Worm (Caenorhabditis elegans) whole organism, early embryonic: ENCODE data around the gene lido-7.

ENCODE experiments used
- B0310.2 ChIP-seq: sonication (generic microtip); optimal IDR thresholded peaks from 2 replicates; lab custom pipeline; 2016; ENCODE audit warnings: mild to moderate bottlenecking, missing genetic modification characterization, missing compliant biosample characterization
- F13C5.2 ChIP-seq: sonication (generic microtip); optimal IDR thresholded peaks from 2 replicates; lab custom pipeline; 2017; ENCODE audit warnings: mild to moderate bottlenecking, missing genetic modification characterization, inconsistent platforms, missing compliant biosample characterization
- aly-1 ChIP-seq: sonication (generic microtip); optimal IDR thresholded peaks from 2 replicates; lab custom pipeline; 2016; ENCODE audit warnings: missing genetic modification characterization, missing compliant biosample characterization
- ama-1 ChIP-seq: fragments of 150-350 bp; optimal IDR thresholded peaks from 2 replicates; lab custom pipeline; 2014
- ceh-13 ChIP-seq: fragments of 200-800 bp; sonication (Bioruptor generic); optimal IDR thresholded peaks from 2 replicates; lab custom pipeline; 2018; ENCODE audit warnings: mild to moderate bottlenecking, missing genetic modification characterization, missing compliant biosample characterization
- ceh-36 ChIP-seq: sonication (generic microtip); optimal IDR thresholded peaks from 2 replicates; lab custom pipeline; 2016; ENCODE audit warnings: missing genetic modification characterization, inconsistent platforms, missing compliant biosample characterization
- ets-7 ChIP-seq: sonication (generic microtip); optimal IDR thresholded peaks from 2 replicates; lab custom pipeline; 2016; ENCODE audit warnings: missing genotype, missing genetic modification characterization, missing compliant biosample characterization
- flt-1 ChIP-seq: fragments of 200-800 bp; sonication (Bioruptor generic); IDR thresholded peaks from 2 replicates; pipeline ENCODE4 v1.3.6; 2022; ENCODE audit warnings: missing genetic modification characterization, missing compliant biosample characterization
- hmbx-1 ChIP-seq: sonication (generic microtip); optimal IDR thresholded peaks from 2 replicates; lab custom pipeline; 2016; ENCODE audit warnings: mild to moderate bottlenecking, missing genetic modification characterization, missing compliant biosample characterization
- hmg-4 ChIP-seq: fragments of 200-800 bp; sonication (Bioruptor generic); optimal IDR thresholded peaks from 2 replicates; lab custom pipeline; 2018; ENCODE audit warnings: mild to moderate bottlenecking, missing genetic modification characterization, missing compliant biosample characterization
- hnd-1 ChIP-seq: sonication (generic microtip); optimal IDR thresholded peaks from 2 replicates; lab custom pipeline; 2016; ENCODE audit warnings: missing genetic modification characterization, missing compliant biosample characterization
- pes-1 ChIP-seq: fragments of 200-800 bp; sonication (Bioruptor generic); IDR thresholded peaks from 2 replicates; pipeline ENCODE4 v1.3.6; 2022; ENCODE audit warnings: missing genetic modification reagents, missing genetic modification characterization, missing compliant biosample characterization
- scrt-1 ChIP-seq: fragments of 200-800 bp; sonication (Bioruptor generic); IDR thresholded peaks from 2 replicates; pipeline ENCODE4 v1.3.6; 2022; ENCODE audit warnings: missing genetic modification characterization, missing compliant biosample characterization
- sea-1 ChIP-seq: fragments of 200-800 bp; sonication (Bioruptor generic); conservative IDR thresholded peaks from 2 replicates; pipeline ENCODE4 v1.3.6; 2022; ENCODE audit warnings: missing genetic modification characterization, missing compliant biosample characterization
- tbx-11 ChIP-seq: fragments of 200-800 bp; sonication (Bioruptor generic); IDR thresholded peaks from 2 replicates; pipeline ENCODE4 v1.3.6; 2022; ENCODE audit warnings: missing genetic modification characterization, missing compliant biosample characterization
- tbx-37 ChIP-seq: fragments of 200-800 bp; sonication (Bioruptor generic); conservative IDR thresholded peaks from 2 replicates; pipeline ENCODE4 v1.3.6; 2022; ENCODE audit warnings: missing genetic modification reagents, missing genetic modification characterization, missing compliant biosample characterization
- tra-4 ChIP-seq: sonication (generic microtip); optimal IDR thresholded peaks from 2 replicates; lab custom pipeline; 2017; ENCODE audit warnings: missing genetic modification characterization, missing compliant biosample characterization

lido-7 gene

DNA sequence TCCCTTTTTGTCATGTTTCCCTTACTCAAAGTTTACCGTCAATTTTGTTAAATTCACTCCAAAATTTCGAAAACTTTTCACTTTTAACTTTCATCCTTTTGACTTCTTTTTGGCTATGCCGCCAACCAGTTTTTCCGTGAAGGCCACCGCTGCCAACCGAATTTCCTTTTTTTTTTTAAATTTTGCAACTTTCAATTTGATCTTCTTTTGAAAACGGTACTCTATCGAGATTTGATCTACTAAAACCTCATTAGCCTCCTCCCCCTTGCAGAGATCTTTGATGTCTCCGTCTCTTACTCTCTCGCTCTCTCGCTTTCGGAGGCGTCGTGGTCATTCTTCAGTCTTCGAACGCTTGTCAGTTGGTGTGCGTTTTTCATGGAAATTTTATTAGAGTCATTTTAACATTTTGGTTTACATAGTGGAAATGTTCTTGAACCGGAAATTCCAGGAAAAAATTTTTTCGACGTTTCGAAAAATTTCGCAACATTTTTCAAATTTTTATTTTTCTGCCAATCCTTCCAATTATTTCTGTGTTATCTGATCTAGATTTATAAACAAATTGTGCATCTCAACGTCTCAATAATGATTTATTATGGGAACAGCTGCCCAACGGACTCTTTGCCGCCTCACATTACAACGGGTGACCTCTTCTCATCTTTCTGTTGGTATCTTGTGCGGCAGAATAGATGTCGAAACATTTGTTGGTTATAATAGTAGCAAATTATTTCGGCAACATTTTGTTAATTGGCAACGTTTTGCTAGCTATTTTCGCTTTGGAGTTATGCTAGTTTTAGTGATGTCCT, 6.7 kb downstream of the lido-7 start:
- TF ChIP-seq hmg-4 (no peak), tbx-11 (GFP tag; lab: Robert Waterston, UW) (no peak), scrt-1 (no peak), hmbx-1 (tag; lab: Kevin White, UChicago) (no peak), ets-7 (tag; lab: Kevin White, UChicago) (no peak), ceh-36 (no peak), aly-1 (tag; lab: Kevin White, UChicago) (no peak), tra-4 (no peak), sea-1 (GFP tag; lab: Robert Waterston, UW) (no peak), B0310.2 (no peak), tbx-37 (GFP tag; lab: Robert Waterston, UW) (no peak), flt-1 (GFP tag; lab: Robert Waterston, UW) (no peak), hnd-1 (tag; lab: Kevin White, UChicago) (no peak), F13C5.2 (tag; lab: Kevin White, UChicago) (no peak), pes-1 (GFP tag; lab: Robert Waterston, UW) (no peak), ceh-13 (GFP tag; lab: Kevin White, UChicago) (no peak), ama-1 (lab: Kevin White, UChicago) (no peak)

DNA sequence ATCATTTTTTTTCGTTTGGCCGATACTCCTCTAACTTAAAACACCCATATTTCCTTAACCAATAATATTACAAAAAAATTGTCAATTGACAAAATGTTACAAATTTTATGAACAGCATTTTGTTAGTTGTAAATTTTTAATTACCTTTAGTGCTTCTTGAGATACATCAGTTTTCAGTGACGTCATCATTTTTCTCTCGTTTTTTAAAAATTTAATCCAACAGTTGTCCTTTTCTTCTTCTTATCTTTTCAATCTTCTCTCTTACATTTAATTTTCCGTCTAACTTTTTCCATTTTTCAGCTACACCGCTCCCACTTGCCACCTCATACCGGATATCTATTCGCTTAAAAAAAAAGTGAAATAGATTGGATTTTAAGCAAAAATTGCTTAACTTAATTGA, 8.6 kb downstream of the lido-7 start, which contains the start of gene lido-8:
Gene lido-8, plus strand, starts transcription at position 301 of the 400 bp plus-strand sequence.
- TF ChIP-seq F13C5.2 (tag; lab: Kevin White, UChicago) (no peak), tbx-37 (GFP tag; lab: Robert Waterston, UW) (no peak), pes-1 (GFP tag; lab: Robert Waterston, UW) (no peak), ama-1 (lab: Kevin White, UChicago) (no peak), tbx-11 (GFP tag; lab: Robert Waterston, UW) (no peak)

DNA sequence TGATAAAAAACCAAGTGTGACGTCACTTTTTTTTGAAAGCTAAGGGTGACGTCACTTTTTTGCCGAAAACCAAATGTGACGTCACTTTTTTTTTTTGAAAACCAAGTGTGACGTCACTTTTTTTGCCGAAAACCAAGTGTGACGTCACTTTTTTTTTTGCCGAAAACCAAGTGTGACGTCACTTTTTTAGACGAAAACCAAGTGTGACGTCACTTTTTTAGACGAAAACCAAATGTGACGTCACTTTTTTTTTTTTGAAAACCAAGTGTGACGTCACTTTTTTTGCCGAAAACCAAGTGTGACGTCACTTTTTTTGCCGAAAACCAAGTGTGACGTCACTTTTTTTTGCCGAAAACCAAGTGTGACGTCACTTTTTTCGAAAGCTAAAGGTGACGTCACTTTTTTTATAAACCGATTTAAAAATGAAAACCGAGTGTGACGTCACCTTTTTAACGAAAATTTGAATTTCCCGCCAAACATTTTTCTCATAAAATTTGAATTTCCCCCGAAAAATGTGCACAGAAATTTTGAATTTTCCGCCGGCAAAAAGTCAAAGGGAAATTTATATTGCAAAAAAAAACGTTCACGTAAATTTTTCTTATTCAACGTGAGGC, 9.8 kb downstream of the lido-7 start:
- no peak for TF ChIP-seq sea-1 (GFP tag; lab: Robert Waterston, UW)
- no peak for TF ChIP-seq hmbx-1 (tag; lab: Kevin White, UChicago)
- no peak for TF ChIP-seq tbx-11 (GFP tag; lab: Robert Waterston, UW)
- no peak for TF ChIP-seq ama-1 (lab: Kevin White, UChicago)
- TF ChIP-seq tbx-37 (GFP tag; lab: Robert Waterston, UW): no peak
- TF ChIP-seq F13C5.2 (tag; lab: Kevin White, UChicago): no peak
- no peak for TF ChIP-seq scrt-1
- TF ChIP-seq ceh-36: no peak
- no peak for TF ChIP-seq flt-1 (GFP tag; lab: Robert Waterston, UW)
- no peak for TF ChIP-seq ceh-13 (GFP tag; lab: Kevin White, UChicago)
- no peak for TF ChIP-seq hnd-1 (tag; lab: Kevin White, UChicago)
- no peak for TF ChIP-seq pes-1 (GFP tag; lab: Robert Waterston, UW)

DNA sequence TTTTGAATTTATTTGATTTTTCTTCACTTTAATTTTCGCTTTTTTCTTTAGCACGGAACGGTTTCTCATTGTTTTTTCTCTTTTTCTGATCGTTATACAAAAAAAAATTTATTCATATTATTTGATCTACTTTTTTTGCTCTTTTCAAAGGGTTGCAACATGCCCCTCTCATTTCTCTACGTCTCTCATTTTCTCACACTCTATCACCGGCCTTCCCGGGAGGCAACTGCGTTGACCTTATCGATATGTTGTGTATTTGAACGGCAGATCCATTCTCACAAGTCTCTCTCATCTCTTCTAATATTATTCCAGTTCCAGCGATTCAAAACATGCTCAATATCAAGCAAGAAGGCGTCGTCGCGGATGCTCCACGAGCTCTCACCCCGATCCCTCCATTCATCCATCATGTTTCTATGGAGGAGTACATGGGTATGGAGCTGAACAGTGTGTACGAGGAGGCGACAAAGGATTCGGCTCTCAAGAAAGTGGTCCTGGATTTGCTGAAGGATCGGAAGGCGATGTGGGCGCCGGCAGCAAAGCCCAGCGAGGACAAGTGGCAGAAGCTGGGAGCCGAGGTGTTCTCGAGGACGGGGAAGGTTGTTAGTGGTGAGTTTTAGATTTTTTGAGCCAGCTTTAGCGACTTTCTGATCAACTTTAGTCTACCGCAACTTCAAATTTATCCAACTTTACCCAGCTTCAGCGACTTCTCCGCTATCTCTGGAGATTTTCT, 12.6 kb downstream of the lido-7 start, which contains the start of gene lido-9:
Gene lido-9, plus strand, starts transcription at position 234 of the 730 bp plus-strand sequence.
- TF ChIP-seq B0310.2: no peak
- TF ChIP-seq ama-1 (lab: Kevin White, UChicago): peak; percentile 23
- 0 out of 2 replicates have a peak, but pooled peaks have one; percentile 48 for TF ChIP-seq sea-1 (GFP tag; lab: Robert Waterston, UW)
- TF ChIP-seq scrt-1: peak; percentile 68

DNA sequence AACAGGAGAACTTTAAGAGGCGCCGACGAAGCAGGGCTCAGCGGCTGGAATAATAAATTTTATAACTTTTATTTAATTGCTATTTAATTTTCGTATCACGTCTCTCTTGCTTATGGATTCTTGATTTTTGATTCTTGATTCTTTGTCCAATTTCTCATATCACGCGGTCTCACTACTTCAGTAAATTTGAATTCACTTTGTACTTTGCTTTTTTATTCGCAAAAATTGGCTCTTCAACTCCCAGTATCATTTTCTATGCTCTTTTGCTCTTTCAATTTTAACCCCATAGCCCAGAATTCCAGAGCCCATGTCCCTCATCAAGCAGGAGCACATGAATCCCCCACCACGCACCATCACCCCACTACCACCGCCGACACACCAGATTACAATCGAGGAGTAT, 14.1 kb downstream of the lido-7 start, which contains the start of gene lido-10:
Gene lido-10, plus strand, starts transcription at position 301 of the 400 bp plus-strand sequence.
- no peak for TF ChIP-seq hmg-4
- TF ChIP-seq B0310.2: no peak
- no peak for TF ChIP-seq ets-7 (tag; lab: Kevin White, UChicago)
- TF ChIP-seq flt-1 (GFP tag; lab: Robert Waterston, UW): no peak
- TF ChIP-seq pes-1 (GFP tag; lab: Robert Waterston, UW): no peak
- TF ChIP-seq hnd-1 (tag; lab: Kevin White, UChicago): no peak
- TF ChIP-seq scrt-1: no peak
- no peak for TF ChIP-seq ceh-36
- no peak for TF ChIP-seq tbx-11 (GFP tag; lab: Robert Waterston, UW)
- TF ChIP-seq ama-1 (lab: Kevin White, UChicago): no peak
- TF ChIP-seq sea-1 (GFP tag; lab: Robert Waterston, UW): no peak
- no peak for TF ChIP-seq F13C5.2 (tag; lab: Kevin White, UChicago)
- TF ChIP-seq aly-1 (tag; lab: Kevin White, UChicago): no peak
- no peak for TF ChIP-seq hmbx-1 (tag; lab: Kevin White, UChicago)
- no peak for TF ChIP-seq ceh-13 (GFP tag; lab: Kevin White, UChicago)
- no peak for TF ChIP-seq tra-4
- TF ChIP-seq tbx-37 (GFP tag; lab: Robert Waterston, UW): no peak

DNA sequence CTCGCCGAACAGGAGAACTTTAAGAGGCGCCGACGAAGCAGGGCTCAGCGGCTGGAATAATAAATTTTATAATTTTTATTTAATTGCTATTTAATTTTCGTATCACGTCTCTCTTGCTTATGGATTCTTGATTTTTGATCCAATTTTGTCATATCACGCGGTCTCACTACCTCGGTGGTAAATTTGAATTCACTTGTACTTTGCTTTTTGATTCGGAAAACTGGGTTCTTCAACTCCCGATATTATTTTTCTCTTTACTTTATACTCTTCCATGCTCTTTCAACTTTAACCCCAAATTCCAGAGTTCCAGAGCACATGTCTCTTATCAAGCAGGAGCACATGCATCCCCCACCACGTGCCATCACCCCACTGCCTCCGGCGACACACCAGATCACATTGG, 15.6 kb downstream of the lido-7 start, which contains the start of gene lido-11:
Gene lido-11, plus strand, starts transcription at position 301 of the 400 bp plus-strand sequence.
- TF ChIP-seq hmbx-1 (tag; lab: Kevin White, UChicago) (no peak), aly-1 (tag; lab: Kevin White, UChicago) (no peak), scrt-1 (no peak), ceh-13 (GFP tag; lab: Kevin White, UChicago) (no peak), hmg-4 (no peak), tbx-37 (GFP tag; lab: Robert Waterston, UW) (no peak), F13C5.2 (tag; lab: Kevin White, UChicago) (no peak), tbx-11 (GFP tag; lab: Robert Waterston, UW) (no peak), B0310.2 (no peak), sea-1 (GFP tag; lab: Robert Waterston, UW) (no peak), ama-1 (lab: Kevin White, UChicago) (no peak), flt-1 (GFP tag; lab: Robert Waterston, UW) (no peak), hnd-1 (tag; lab: Kevin White, UChicago) (no peak), ceh-36 (no peak), pes-1 (GFP tag; lab: Robert Waterston, UW) (no peak), ets-7 (tag; lab: Kevin White, UChicago) (no peak), tra-4 (no peak)
